Worm (Caenorhabditis elegans): Measurements from ENCODE around the gene cft-1.

Gene cft-1

DNA sequence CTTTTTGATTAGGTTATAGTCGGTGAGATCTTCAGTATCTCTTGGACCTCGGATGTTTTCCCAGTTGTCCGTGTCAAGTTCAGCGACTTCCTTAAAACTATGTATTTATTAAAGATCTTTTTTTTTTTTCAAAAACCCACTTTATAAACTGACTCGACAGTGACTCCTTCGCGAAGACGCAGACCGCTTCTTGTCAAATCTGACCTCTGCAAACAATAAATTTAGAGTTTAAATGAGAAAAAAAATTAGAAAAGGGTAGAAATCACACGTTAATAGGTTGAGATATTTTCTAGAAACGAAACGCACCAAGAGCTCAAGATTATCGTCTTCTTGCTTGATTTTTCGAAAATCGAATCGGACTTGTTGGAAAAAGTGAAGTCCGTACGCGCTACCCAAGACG lies 2.8 kb upstream of the cft-1 start, which contains the start of gene C24G6.8:
Gene C24G6.8 (minus strand): TSS at position 101 of the 400 bp plus-strand sequence.
- no peak for TF ChIP-seq unc-62 (GFP tag; optimal IDR thresholded peaks at IDR 0.05)

- TF ChIP-seq unc-62 (GFP tag; optimal IDR thresholded peaks at IDR 0.05), result no peak
Observed at ce11 chrV:5536240-5536811, 2.3 kb upstream of the cft-1 start, which contains the start of the genes cox-16 and syp-2. Gene cox-16, minus strand, starts transcription at chrV:5536243. Gene syp-2, plus strand, starts transcription at chrV:5536487.

ce11 chrV:5548051-5548450 lies 9.5 kb downstream of the cft-1 start, which contains the start of gene ugt-48:
Gene ugt-48, minus strand, starts transcription at chrV:5548062.
- no peak for TF ChIP-seq unc-62 (GFP tag; optimal IDR thresholded peaks at IDR 0.05)

DNA sequence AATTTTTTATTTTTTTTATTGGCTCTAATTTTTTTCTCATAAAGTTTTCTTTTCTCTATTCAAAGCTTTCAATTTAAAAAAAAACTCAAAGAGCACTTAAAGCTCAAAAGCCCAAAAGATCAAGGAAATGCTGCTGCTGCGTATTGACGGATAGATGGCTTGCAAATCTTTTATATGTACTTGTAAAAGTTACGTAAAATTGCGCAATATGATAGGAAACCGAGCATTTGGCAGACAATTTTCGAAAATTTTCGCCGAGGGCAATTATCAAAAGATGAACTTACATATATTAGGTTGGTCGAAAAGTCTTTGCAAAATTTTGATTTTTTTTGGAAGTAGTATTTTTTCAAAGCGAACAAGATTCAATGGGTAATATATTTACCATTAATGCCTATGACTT lies 9.9 kb downstream of the cft-1 start:
- TF ChIP-seq unc-62 (GFP tag; optimal IDR thresholded peaks at IDR 0.05), result no peak

ce11 chrV:5558590-5558989 lies 20.0 kb downstream of the cft-1 start, which contains the start of gene glb-5:
Gene glb-5, plus strand, starts transcription at chrV:5558890.
- TF ChIP-seq unc-62 (GFP tag; optimal IDR thresholded peaks at IDR 0.05), result no peak

- TF ChIP-seq unc-62 (GFP tag; optimal IDR thresholded peaks at IDR 0.05), result no peak
Observed at ce11 chrV:5559882-5560281, 21.3 kb downstream of the cft-1 start.

DNA sequence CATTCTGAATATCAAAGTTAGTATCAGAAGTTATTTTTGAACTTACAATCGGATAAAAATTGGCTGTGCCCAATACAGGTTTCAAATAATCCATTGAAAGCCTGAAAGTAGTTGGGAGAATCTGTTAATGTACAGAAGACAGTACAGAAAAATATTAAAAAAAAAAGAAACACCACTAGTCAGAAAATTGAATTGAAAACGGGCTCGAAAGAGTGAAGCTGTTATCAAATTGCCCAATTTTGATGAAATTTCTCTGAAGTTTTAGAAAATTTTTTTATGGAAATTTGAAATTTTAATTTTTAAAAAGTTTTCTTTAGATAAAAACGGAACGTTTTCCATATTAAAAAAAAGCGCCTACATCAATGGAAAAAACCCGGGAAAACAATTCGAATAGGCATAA lies 28.5 kb downstream of the cft-1 start, which contains the start of gene C18C4.7:
Gene C18C4.7 (minus strand): TSS at position 101 of the 400 bp plus-strand sequence.
- TF ChIP-seq unc-62 (GFP tag; optimal IDR thresholded peaks at IDR 0.05), result no peak

DNA sequence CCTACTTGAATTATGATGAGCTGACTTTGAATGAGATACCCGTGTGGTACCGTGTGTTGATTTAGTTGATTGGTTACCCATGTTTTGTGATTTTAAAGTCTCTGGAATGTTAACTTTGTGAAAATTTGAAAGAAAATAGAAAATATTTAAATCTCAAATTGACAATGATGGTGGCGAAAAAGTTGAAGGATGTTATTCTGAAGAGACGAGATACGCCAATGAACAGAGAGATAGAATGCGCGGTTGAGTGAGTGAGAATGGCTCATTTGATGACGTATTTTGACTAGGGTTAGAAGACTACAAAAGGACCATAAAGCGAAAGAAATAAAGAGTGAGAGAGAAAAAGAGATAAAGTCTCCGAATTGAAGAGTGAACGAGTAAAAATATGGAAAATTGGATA lies 31.8 kb downstream of the cft-1 start, which contains the start of gene glb-6:
Gene glb-6 (minus strand): TSS at position 101 of the 400 bp plus-strand sequence.
- no peak for TF ChIP-seq unc-62 (GFP tag; optimal IDR thresholded peaks at IDR 0.05)

DNA sequence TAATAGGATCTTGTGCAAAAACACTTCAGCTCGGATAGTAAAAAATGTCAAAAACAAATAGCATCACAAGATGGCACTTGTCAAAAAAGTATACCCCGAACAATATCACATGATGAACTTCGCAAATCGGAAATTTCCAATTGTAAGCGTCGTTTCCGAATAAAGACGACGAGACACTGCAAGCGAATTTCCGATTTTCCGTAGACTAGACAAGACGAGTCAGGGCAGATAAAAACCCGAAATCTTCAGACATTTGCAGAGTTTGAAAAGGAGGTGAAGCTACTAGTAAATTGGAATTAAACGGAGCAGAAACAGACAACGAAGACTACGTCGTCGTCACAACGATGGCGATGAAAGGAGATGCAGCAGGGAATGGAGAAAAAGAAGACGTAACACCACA lies 33.1 kb downstream of the cft-1 start:
- no peak for TF ChIP-seq unc-62 (GFP tag; optimal IDR thresholded peaks at IDR 0.05)

DNA sequence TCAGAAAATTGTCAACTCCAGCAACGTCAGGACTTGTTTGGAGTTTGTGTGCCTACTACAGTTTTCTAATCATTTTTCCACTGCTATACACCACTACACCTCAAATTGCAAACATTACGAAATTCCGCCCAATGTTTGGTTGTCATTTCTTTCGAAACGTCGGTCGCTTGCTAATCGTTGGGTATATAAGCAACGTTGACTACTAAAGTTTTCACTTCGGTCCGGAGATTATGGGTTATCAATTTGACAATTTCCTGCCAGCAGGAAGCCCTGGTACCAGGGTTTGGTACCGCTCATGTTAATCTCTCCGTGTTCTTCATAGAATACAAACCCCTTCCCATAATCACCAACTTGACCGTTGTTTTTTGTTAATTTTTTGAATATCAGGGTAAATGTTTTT lies 37.4 kb downstream of the cft-1 start:
- no peak for TF ChIP-seq unc-62 (GFP tag; optimal IDR thresholded peaks at IDR 0.05)

DNA sequence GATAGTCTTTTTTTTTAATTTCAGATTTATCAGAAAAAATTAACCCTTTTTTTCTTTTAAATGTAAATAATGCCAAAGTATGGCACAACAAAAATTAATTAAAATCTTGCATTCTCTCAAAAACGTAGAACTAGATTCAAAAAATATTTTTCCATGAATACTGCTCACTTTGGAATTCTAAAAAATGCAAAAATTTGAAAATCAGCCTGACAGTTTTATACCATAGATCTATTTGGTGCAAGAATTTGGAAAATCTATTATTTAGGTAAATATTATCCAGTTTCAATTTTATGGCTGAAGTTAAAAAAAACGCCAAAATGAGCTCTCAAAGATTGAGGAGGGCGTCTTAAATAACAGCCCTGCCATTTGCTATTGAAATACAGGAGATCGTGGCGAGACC lies 41.1 kb downstream of the cft-1 start:
- TF ChIP-seq unc-62 (GFP tag; optimal IDR thresholded peaks at IDR 0.05), result no peak

ce11 chrV:5580517-5580916 lies 41.9 kb downstream of the cft-1 start:
- no peak for TF ChIP-seq unc-62 (GFP tag; optimal IDR thresholded peaks at IDR 0.05)

ce11 chrV:5581312-5581711 lies 42.7 kb downstream of the cft-1 start, which contains the start of gene klc-2:
Gene klc-2, minus strand, starts transcription at chrV:5581412.
- no peak for TF ChIP-seq unc-62 (GFP tag; optimal IDR thresholded peaks at IDR 0.05)

ce11 chrV:5582308-5582707 lies 43.7 kb downstream of the cft-1 start:
- TF ChIP-seq unc-62 (GFP tag; optimal IDR thresholded peaks at IDR 0.05), result no peak

ce11 chrV:5582860-5583259 lies 44.3 kb downstream of the cft-1 start:
- TF ChIP-seq unc-62 (GFP tag; optimal IDR thresholded peaks at IDR 0.05), result no peak

- TF ChIP-seq unc-62 (GFP tag; optimal IDR thresholded peaks at IDR 0.05), result no peak
Observed at ce11 chrV:5584293-5584776, 45.7 kb downstream of the cft-1 start, which contains the start of gene pas-6. Gene pas-6, minus strand, starts transcription at chrV:5584343.

DNA sequence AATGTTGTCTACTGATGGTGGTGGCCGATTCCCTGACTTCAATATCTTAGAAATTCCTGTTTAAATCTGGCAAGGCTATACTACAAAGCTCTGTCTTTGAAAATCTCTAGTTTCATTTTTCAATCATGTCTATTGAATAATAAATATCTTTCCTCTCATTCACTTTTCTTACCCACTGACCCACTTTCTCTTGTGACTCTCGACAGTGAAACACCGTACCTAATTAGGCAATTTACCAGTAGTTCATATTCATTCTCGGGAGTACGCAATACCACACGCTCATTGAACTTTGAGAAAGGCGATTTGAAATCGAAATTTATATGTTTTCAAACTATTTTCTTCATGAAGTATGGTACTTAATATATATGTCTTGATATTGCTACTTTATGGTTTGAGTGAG lies 46.2 kb downstream of the cft-1 start, which contains the start of gene CD4.11:
Gene CD4.11 (plus strand): TSS at position 301 of the 400 bp plus-strand sequence.
- no peak for TF ChIP-seq unc-62 (GFP tag; optimal IDR thresholded peaks at IDR 0.05)
